Fruit fly (Drosophila melanogaster) whole organism, embryonic: Measurements from ENCODE around the gene RpL36.

Experiments
- CG10654 ChIP-seq: fragments of 200-800 bp; sonication (Bioruptor generic); optimal IDR thresholded peaks from 2 replicates; lab custom pipeline; 2016; ENCODE audit warnings: missing biosample characterization, missing genetic modification characterization
- CG11093 ChIP-seq: fragments of 200-800 bp; sonication (Bioruptor generic); IDR thresholded peaks from 3 replicates; pipeline ENCODE4 v1.3.6; 2022; ENCODE audit warnings: missing biosample characterization, missing genetic modification characterization
- CG11696 ChIP-seq: fragments of 200-800 bp; sonication (Bioruptor generic); IDR thresholded peaks from 2 replicates; pipeline ENCODE4 v1.3.6; 2022; ENCODE audit warnings: missing biosample characterization, missing genetic modification characterization
- CG12104 ChIP-seq: fragments of 200-800 bp; sonication (Bioruptor generic); optimal IDR thresholded peaks from 3 replicates; lab custom pipeline; 2016; ENCODE audit warnings: missing biosample characterization, missing genetic modification characterization
- CG12155 ChIP-seq: fragments of 200-800 bp; sonication (Bioruptor generic); optimal IDR thresholded peaks from 3 replicates; lab custom pipeline; 2016; ENCODE audit warnings: missing biosample characterization, missing genetic modification characterization
- CG13894 ChIP-seq: fragments of 200-800 bp; sonication (Bioruptor generic); optimal IDR thresholded peaks from 3 replicates; lab custom pipeline; 2018; ENCODE audit warnings: missing biosample characterization, mild to moderate bottlenecking, missing genetic modification characterization, moderate library complexity
- CG14050 ChIP-seq: fragments of 200-800 bp; sonication (Bioruptor generic); IDR thresholded peaks from 3 replicates; pipeline ENCODE4 v1.3.6; 2022; ENCODE audit warnings: missing biosample characterization, missing genetic modification characterization
- CG14441 ChIP-seq: fragments of 200-800 bp; sonication (Bioruptor generic); IDR thresholded peaks from 2 replicates; pipeline ENCODE4 v1.3.6; 2022; ENCODE audit warnings: missing biosample characterization, missing genetic modification characterization
- CG1529 ChIP-seq: fragments of 200-800 bp; sonication (Bioruptor generic); optimal IDR thresholded peaks from 3 replicates; lab custom pipeline; 2018; ENCODE audit warnings: missing biosample characterization, missing genetic modification characterization
- CG15601 ChIP-seq: fragments of 200-800 bp; sonication (Bioruptor generic); optimal IDR thresholded peaks from 3 replicates; lab custom pipeline; 2019; ENCODE audit warnings: missing biosample characterization, mild to moderate bottlenecking, missing genetic modification characterization, moderate library complexity
- CG16863 ChIP-seq: fragments of 200-800 bp; sonication (Bioruptor generic); optimal IDR thresholded peaks from 3 replicates; lab custom pipeline; 2016; ENCODE audit warnings: missing biosample characterization, missing genetic modification characterization
- CG17328 ChIP-seq: fragments of 200-800 bp; sonication (Bioruptor generic); IDR thresholded peaks from 2 replicates; pipeline ENCODE4 v1.3.6; 2022; ENCODE audit warnings: missing biosample characterization, missing genetic modification characterization
- CG17612 ChIP-seq: fragments of 200-800 bp; sonication (Bioruptor generic); IDR thresholded peaks from 2 replicates; pipeline ENCODE4 v1.3.6; 2022; ENCODE audit warnings: missing biosample characterization, missing genetic modification characterization
- CG2120 ChIP-seq: fragments of 200-800 bp; sonication (Bioruptor generic); optimal IDR thresholded peaks from 3 replicates; lab custom pipeline; 2016; ENCODE audit warnings: missing biosample characterization, missing genetic modification characterization
- CG2889 ChIP-seq: fragments of 200-800 bp; sonication (Bioruptor generic); IDR thresholded peaks from 3 replicates; pipeline ENCODE4 v1.3.6; 2022; ENCODE audit warnings: missing biosample characterization, missing genetic modification characterization
- CG32767 ChIP-seq: fragments of 200-800 bp; sonication (Bioruptor generic); IDR thresholded peaks from 2 replicates; pipeline ENCODE4 v1.3.6; 2022; ENCODE audit warnings: missing biosample characterization, missing genetic modification characterization
- CG5953 ChIP-seq: fragments of 200-800 bp; sonication (Bioruptor generic); IDR thresholded peaks from 2 replicates; pipeline ENCODE4 v1.3.6; 2022; ENCODE audit warnings: missing biosample characterization, missing genetic modification characterization
- CG6689 ChIP-seq: fragments of 200-800 bp; sonication (Bioruptor generic); IDR thresholded peaks from 2 replicates; pipeline ENCODE4 v1.3.6; 2022; ENCODE audit warnings: missing biosample characterization, missing genetic modification characterization
- CG6765 ChIP-seq: fragments of 200-800 bp; sonication (Bioruptor generic); optimal IDR thresholded peaks from 3 replicates; lab custom pipeline; 2017; ENCODE audit warnings: missing biosample characterization, mild to moderate bottlenecking, missing genetic modification characterization
- CG6854 ChIP-seq: fragments of 200-800 bp; sonication (Bioruptor generic); optimal IDR thresholded peaks from 3 replicates; lab custom pipeline; 2017; ENCODE audit warnings: missing biosample characterization, mild to moderate bottlenecking, missing genetic modification characterization
- CG7357 ChIP-seq: fragments of 200-800 bp; sonication (Bioruptor generic); IDR thresholded peaks from 3 replicates; pipeline ENCODE4 v1.3.6; 2022; ENCODE audit warnings: missing biosample characterization, missing genetic modification characterization
- CG7556 ChIP-seq: fragments of 200-800 bp; sonication (Bioruptor generic); optimal IDR thresholded peaks from 2 replicates; lab custom pipeline; 2017; ENCODE audit warnings: missing biosample characterization, mild to moderate bottlenecking, missing genetic modification characterization
- CG8359 ChIP-seq: fragments of 200-800 bp; sonication (Bioruptor generic); optimal IDR thresholded peaks from 2 replicates; lab custom pipeline; 2017; ENCODE audit warnings: missing biosample characterization, mild to moderate bottlenecking, missing genetic modification characterization, borderline replicate concordance
- CHES-1-like ChIP-seq: fragments of 200-800 bp; sonication (Bioruptor generic); optimal IDR thresholded peaks from 2 replicates; lab custom pipeline; 2016; ENCODE audit warnings: missing biosample characterization, missing genetic modification characterization
- Dp ChIP-seq: fragments of 200-800 bp; sonication (Bioruptor generic); optimal IDR thresholded peaks from 2 replicates; lab custom pipeline; 2018; ENCODE audit warnings: missing biosample characterization, mild to moderate bottlenecking, missing genetic modification characterization, moderate library complexity
- Hsf ChIP-seq: fragments of 200-800 bp; sonication (Bioruptor generic); optimal IDR thresholded peaks from 3 replicates; lab custom pipeline; 2016; ENCODE audit warnings: missing biosample characterization, missing genetic modification characterization
- Lhr ChIP-seq: fragments of 200-800 bp; sonication (Bioruptor generic); optimal IDR thresholded peaks from 3 replicates; lab custom pipeline; 2017; ENCODE audit warnings: mild to moderate bottlenecking, missing biosample characterization, missing genetic modification reagents, missing genetic modification characterization
- Med ChIP-seq: fragments of 200-800 bp; sonication (Bioruptor generic); peaks from one replicate; lab custom pipeline; 2016; ENCODE audit warnings: missing biosample characterization, missing genetic modification characterization, mild to moderate bottlenecking, inconsistent platforms, moderate library complexity
- NC2α ChIP-seq: fragments of 200-800 bp; sonication (Bioruptor generic); optimal IDR thresholded peaks from 2 replicates; lab custom pipeline; 2016; ENCODE audit warnings: missing biosample characterization, missing genetic modification characterization
- btn ChIP-seq: fragments of 200-800 bp; sonication (Bioruptor generic); optimal IDR thresholded peaks from 2 replicates; lab custom pipeline; 2016; ENCODE audit warnings: missing biosample characterization, missing genetic modification characterization
- cad ChIP-seq: fragments of >200 bp; optimal IDR thresholded peaks from 2 replicates; lab custom pipeline; 2017; ENCODE audit warnings: missing biosample characterization, missing genetic modification characterization
- cg ChIP-seq: fragments of 200-800 bp; sonication (Bioruptor generic); optimal IDR thresholded peaks from 3 replicates; lab custom pipeline; 2019; ENCODE audit warnings: missing biosample characterization, mild to moderate bottlenecking, missing genetic modification characterization, moderate library complexity
- corto ChIP-seq: fragments of 200-800 bp; sonication (Bioruptor generic); optimal IDR thresholded peaks from 2 replicates; lab custom pipeline; 2016; ENCODE audit warnings: missing biosample characterization, mild to moderate bottlenecking, missing genetic modification characterization, moderate library complexity
- dysf ChIP-seq: fragments of 200-800 bp; sonication (Bioruptor generic); IDR thresholded peaks from 3 replicates; pipeline ENCODE4 v1.3.6; 2022; ENCODE audit warnings: missing biosample characterization, missing genetic modification characterization
- ewg ChIP-seq: fragments of 200-800 bp; sonication (Bioruptor generic); optimal IDR thresholded peaks from 3 replicates; lab custom pipeline; 2017; ENCODE audit warnings: mild to moderate bottlenecking, missing biosample characterization, missing genetic modification reagents, missing genetic modification characterization
- fd64A ChIP-seq: fragments of 200-800 bp; sonication (Bioruptor generic); optimal IDR thresholded peaks from 3 replicates; lab custom pipeline; 2018; ENCODE audit warnings: missing biosample characterization, mild to moderate bottlenecking, missing genetic modification characterization
- gro ChIP-seq: fragments of 200-800 bp; sonication (Bioruptor generic); optimal IDR thresholded peaks from 2 replicates; lab custom pipeline; 2016; ENCODE audit warnings: missing biosample characterization, missing genetic modification characterization
- hb ChIP-seq: fragments of 200-800 bp; sonication (Bioruptor generic); IDR thresholded peaks from 3 replicates; pipeline ENCODE4 v1.3.6; 2022; ENCODE audit warnings: missing biosample characterization, missing genetic modification characterization; ENCODE audit not compliant: partially characterized antibody
- hbn ChIP-seq: fragments of 200-800 bp; sonication (Bioruptor generic); IDR thresholded peaks from 2 replicates; pipeline ENCODE4 v1.3.6; 2022; ENCODE audit warnings: missing biosample characterization, missing genetic modification characterization; ENCODE audit not compliant: partially characterized antibody
- her ChIP-seq: fragments of 200-800 bp; sonication (Bioruptor generic); optimal IDR thresholded peaks from 2 replicates; lab custom pipeline; 2016; ENCODE audit warnings: missing biosample characterization, missing genetic modification characterization
- kah ChIP-seq: fragments of 200-800 bp; sonication (Bioruptor generic); optimal IDR thresholded peaks from 2 replicates; lab custom pipeline; 2018; ENCODE audit warnings: missing biosample characterization, mild to moderate bottlenecking, missing genetic modification characterization
- kay ChIP-seq: fragments of 200-800 bp; sonication (Bioruptor generic); optimal IDR thresholded peaks from 2 replicates; lab custom pipeline; 2016; ENCODE audit warnings: missing biosample characterization, missing genetic modification characterization
- nerfin-1 ChIP-seq: fragments of 200-800 bp; sonication (Bioruptor generic); optimal IDR thresholded peaks from 3 replicates; lab custom pipeline; 2019; ENCODE audit warnings: missing biosample characterization, mild to moderate bottlenecking, missing genetic modification characterization, moderate library complexity
- nerfin-2 ChIP-seq: fragments of 200-800 bp; sonication (Bioruptor generic); IDR thresholded peaks from 2 replicates; pipeline ENCODE4 v1.3.6; 2022; ENCODE audit warnings: missing biosample characterization, missing genetic modification characterization; ENCODE audit not compliant: partially characterized antibody
- odd ChIP-seq: fragments of 200-800 bp; sonication (Bioruptor generic); optimal IDR thresholded peaks from 2 replicates; lab custom pipeline; 2017; ENCODE audit warnings: missing biosample characterization, mild to moderate bottlenecking, missing genetic modification characterization
- peb ChIP-seq: fragments of 200-800 bp; sonication (Bioruptor generic); IDR thresholded peaks from 2 replicates; pipeline ENCODE4 v1.3.6; 2022; ENCODE audit warnings: missing biosample characterization, missing genetic modification characterization
- ro ChIP-seq: fragments of 200-800 bp; sonication (Bioruptor generic); IDR thresholded peaks from 2 replicates; pipeline ENCODE4 v1.3.6; 2022; ENCODE audit warnings: missing biosample characterization, missing genetic modification characterization
- salm ChIP-seq: fragments of 200-800 bp; sonication (Bioruptor generic); optimal IDR thresholded peaks from 2 replicates; lab custom pipeline; 2018; ENCODE audit warnings: missing biosample characterization, mild to moderate bottlenecking, missing genetic modification characterization
- sima ChIP-seq: fragments of 200-800 bp; sonication (Bioruptor generic); optimal IDR thresholded peaks from 2 replicates; lab custom pipeline; 2016; ENCODE audit warnings: missing biosample characterization, missing genetic modification characterization
- sqz ChIP-seq: fragments of 200-800 bp; sonication (Bioruptor generic); optimal IDR thresholded peaks from 3 replicates; lab custom pipeline; 2018; ENCODE audit warnings: missing biosample characterization, mild to moderate bottlenecking, missing genetic modification characterization
- sug ChIP-seq: fragments of 200-800 bp; optimal IDR thresholded peaks from 2 replicates; lab custom pipeline; 2019; ENCODE audit warnings: missing biosample characterization, mild to moderate bottlenecking, missing genetic modification characterization, moderate library complexity
- zf30C ChIP-seq: fragments of 200-800 bp; sonication (Bioruptor generic); optimal IDR thresholded peaks from 3 replicates; lab custom pipeline; 2018; ENCODE audit warnings: missing biosample characterization, mild to moderate bottlenecking, missing genetic modification characterization

The RpL36 gene

dm6 chrX:621132-621555 is 8.1 kb downstream of the RpL36 start, which contains the start of the genes CG13365 and Vsp37A (continued):
- TF ChIP-seq CG15601 (tag; lab: Kevin White, UChicago) (peak; percentile 38), nerfin-1 (tag; lab: Kevin White, UChicago) (peak; percentile 43), Dp (GFP tag; lab: Kevin White, UChicago) (peak; percentile 34), CG6765 (GFP tag; lab: Kevin White, UChicago) (no peak), her (GFP tag; lab: Kevin White, UChicago) (peak; percentile 38), CG14050 (GFP tag; lab: Robert Waterston, UW) (no peak), zf30C (GFP tag; lab: Kevin White, UChicago) (no peak), CG12104 (GFP tag; lab: Kevin White, UChicago) (no peak), CG17612 (no peak), CG11093 (GFP tag; lab: Robert Waterston, UW) (0 out of 3 replicates have a peak, but pooled peaks have one; percentile 13), CG17328 (GFP tag; lab: Robert Waterston, UW) (peak; percentile 37; the same call in 1 of the 2 replicates), CG5953 (GFP tag; lab: Robert Waterston, UW) (no peak), kah (GFP tag; lab: Kevin White, UChicago) (no peak), CG2120 (GFP tag; lab: Kevin White, UChicago) (peak; percentile 62), salm (no peak), cad (GFP tag; lab: Kevin White, UChicago) (no peak), CG2889 (GFP tag; lab: Robert Waterston, UW) (no peak), ewg (GFP tag; lab: Kevin White, UChicago) (peak; percentile 7), Lhr (peak; percentile 56), Hsf (GFP tag; lab: Kevin White, UChicago) (peak; percentile 51), CG10654 (GFP tag; lab: Kevin White, UChicago) (no peak), ro (GFP tag; lab: Robert Waterston, UW) (no peak), btn (GFP tag; lab: Kevin White, UChicago) (peak; percentile 23), dysf (GFP tag; lab: Robert Waterston, UW) (no peak; the same call in 2 of the 3 replicates), CG7556 (GFP tag; lab: Kevin White, UChicago) (peak; percentile 25), CG12155 (GFP tag; lab: Kevin White, UChicago) (peak; percentile 41), cg (GFP tag; lab: Kevin White, UChicago) (no peak), hbn (GFP tag; lab: Robert Waterston, UW) (no peak), sima (GFP tag; lab: Kevin White, UChicago) (no peak), CG32767 (GFP tag; lab: Robert Waterston, UW) (no peak), sug (tag; lab: Kevin White, UChicago) (peak; percentile 72), odd (GFP tag; lab: Kevin White, UChicago) (no peak), CG13894 (peak; percentile 40), peb (GFP tag; lab: Robert Waterston, UW) (no peak), hb (GFP tag; lab: Robert Waterston, UW) (no peak), CG1529 (GFP tag; lab: Kevin White, UChicago) (peak; percentile 4), CG7357 (GFP tag; lab: Robert Waterston, UW) (no peak), CG6854 (GFP tag; lab: Kevin White, UChicago) (no peak), Med (GFP tag; lab: Kevin White, UChicago) (peak; percentile 88), corto (no peak), nerfin-2 (no peak), CG16863 (GFP tag; lab: Kevin White, UChicago) (peak; percentile 47), fd64A (GFP tag; lab: Kevin White, UChicago) (no peak), kay (GFP tag; lab: Kevin White, UChicago) (no peak), sqz (GFP tag; lab: Kevin White, UChicago) (no peak), NC2α (GFP tag; lab: Kevin White, UChicago) (no peak), CHES-1-like (GFP tag; lab: Kevin White, UChicago) (peak; percentile 64), CG14441 (GFP tag; lab: Robert Waterston, UW) (no peak; the same call in 1 of the 2 replicates), gro (GFP tag; lab: Kevin White, UChicago) (no peak), CG6689 (peak; percentile 30; the same call in 1 of the 2 replicates), CG8359 (GFP tag; lab: Kevin White, UChicago) (no peak), CG11696 (GFP tag; lab: Robert Waterston, UW) (no peak)
